Fruit fly (Drosophila melanogaster) whole organism, embryonic: ENCODE results near the gene CG32040.

Experiments used
- Abd-B ChIP-seq: fragments of 200-800 bp; sonication (Bioruptor generic); optimal IDR thresholded peaks from 2 replicates; lab custom pipeline; 2018; ENCODE audit warnings: missing biosample characterization, mild to moderate bottlenecking, missing genetic modification characterization, moderate library complexity
- CG12219 ChIP-seq: fragments of 200-800 bp; sonication (Bioruptor generic); optimal IDR thresholded peaks from 3 replicates; lab custom pipeline; 2018; ENCODE audit warnings: missing biosample characterization, mild to moderate bottlenecking, missing genetic modification characterization
- CG13296 ChIP-seq: fragments of 200-800 bp; sonication (Bioruptor generic); optimal IDR thresholded peaks from 3 replicates; lab custom pipeline; 2018; ENCODE audit warnings: missing biosample characterization, mild to moderate bottlenecking, missing genetic modification characterization
- CG18476 ChIP-seq: fragments of 200-800 bp; sonication (Bioruptor generic); optimal IDR thresholded peaks from 2 replicates; lab custom pipeline; 2016; ENCODE audit warnings: missing biosample characterization, mild to moderate bottlenecking, missing genetic modification characterization
- CG32767 ChIP-seq: fragments of 200-800 bp; sonication (Bioruptor generic); IDR thresholded peaks from 2 replicates; pipeline ENCODE4 v1.3.6; 2022; ENCODE audit warnings: missing biosample characterization, missing genetic modification characterization
- CG8290 ChIP-seq, 3 experiments: fragments of 200-800 bp; sonication (Bioruptor generic); optimal IDR thresholded peaks; 2 replicates each; lab custom pipeline; 2016 to 2019; ENCODE audit warnings: missing biosample characterization in 3 of 3, missing genetic modification characterization in 3 of 3, mild to moderate bottlenecking in 2 of 3, moderate library complexity in 1 of 3
- CG8924 ChIP-seq: fragments of 200-800 bp; optimal IDR thresholded peaks from 3 replicates; lab custom pipeline; 2019; ENCODE audit warnings: missing biosample characterization, mild to moderate bottlenecking, missing genetic modification characterization, moderate library complexity
- PHDP ChIP-seq: fragments of 200-800 bp; sonication (Bioruptor generic); optimal IDR thresholded peaks from 3 replicates; lab custom pipeline; 2018; ENCODE audit warnings: missing biosample characterization, mild to moderate bottlenecking, missing genetic modification characterization, moderate library complexity
- dmrt99B ChIP-seq: fragments of 200-800 bp; sonication (Bioruptor generic); optimal IDR thresholded peaks from 2 replicates; lab custom pipeline; 2018; ENCODE audit warnings: missing biosample characterization, mild to moderate bottlenecking, missing genetic modification characterization, moderate library complexity
- grau ChIP-seq: fragments of 200-800 bp; optimal IDR thresholded peaks from 3 replicates; lab custom pipeline; 2019; ENCODE audit warnings: missing biosample characterization, mild to moderate bottlenecking, missing genetic modification characterization, moderate library complexity

dm6 chr3L:9399855-9400254 is 46.0 kb downstream of the CG32040 start:
- TF ChIP-seq CG8924 (tag; lab: Kevin White, UChicago) (no peak), CG18476 (GFP tag; lab: Kevin White, UChicago) (no peak), CG8290 (GFP tag; optimal IDR thresholded peaks at IDR 0.05; lab: Kevin White, UChicago) (no peak), CG8290 (tag; optimal IDR thresholded peaks at IDR 0.05; lab: Kevin White, UChicago) (no peak), grau (no peak), CG32767 (GFP tag; lab: Robert Waterston, UW) (no peak), CG13296 (no peak), dmrt99B (no peak), CG12219 (no peak), Abd-B (GFP tag; lab: Kevin White, UChicago) (no peak), PHDP (tag; lab: Kevin White, UChicago) (no peak)
